Worm (Caenorhabditis elegans): ENCODE data around the gene F58G6.3.

ce11 chrIV:9680841-9681240, 27.5 kb downstream of the F58G6.3 start, which contains the start of gene ins-8:
- TF ChIP-seq nhr-12 (tag; optimal IDR thresholded peaks at IDR 0.05), result no peak
- TF ChIP-seq snpc-4 (tag; optimal IDR thresholded peaks at IDR 0.05), result no peak
- no peak for TF ChIP-seq ceh-16 (tag; optimal IDR thresholded peaks at IDR 0.05)
- no peak for TF ChIP-seq ztf-11 (tag; optimal IDR thresholded peaks at IDR 0.05)
- no peak for TF ChIP-seq elt-1 (tag; optimal IDR thresholded peaks at IDR 0.05)
- TF ChIP-seq nhr-11 (tag; optimal IDR thresholded peaks at IDR 0.05), result no peak
